Worm (Caenorhabditis elegans) whole organism, young adult: Measurements from ENCODE around the gene abf-6.

Source experiments
- B0336.3 ChIP-seq: fragments of 200-800 bp; sonication (Bioruptor generic); IDR thresholded peaks from 2 replicates; pipeline ENCODE4 v1.3.6; 2022; ENCODE audit warnings: missing genetic modification characterization, missing compliant biosample characterization
- C06A6.2 ChIP-seq: fragments of 200-800 bp; sonication (Bioruptor generic); conservative IDR thresholded peaks from 2 replicates; pipeline ENCODE4 v1.3.6; 2022; ENCODE audit warnings: missing genetic modification characterization, missing compliant biosample characterization
- F10E7.11 ChIP-seq: sonication (generic microtip); optimal IDR thresholded peaks from 2 replicates; lab custom pipeline; 2017; ENCODE audit warnings: mild to moderate bottlenecking, missing genetic modification characterization, moderate library complexity, missing compliant biosample characterization
- F22D6.2 ChIP-seq: sonication (generic microtip); optimal IDR thresholded peaks from 2 replicates; lab custom pipeline; 2016; ENCODE audit warnings: mild to moderate bottlenecking, missing genetic modification characterization, missing compliant biosample characterization
- F23B12.7 ChIP-seq: sonication (generic microtip); optimal IDR thresholded peaks from 2 replicates; lab custom pipeline; 2017; ENCODE audit warnings: missing genetic modification characterization, mild to moderate bottlenecking, missing compliant biosample characterization, antibody characterized with exemption, moderate library complexity; ENCODE audit not compliant: insufficient read depth
- F37B4.10 ChIP-seq: fragments of 200-800 bp; sonication (Bioruptor generic); IDR thresholded peaks from 2 replicates; pipeline ENCODE4 v1.3.6; 2022; ENCODE audit warnings: missing genetic modification characterization, missing compliant biosample characterization
- F55B11.4 ChIP-seq: sonication (generic microtip); optimal IDR thresholded peaks from 2 replicates; lab custom pipeline; 2016; ENCODE audit warnings: missing compliant biosample characterization, missing genetic modification characterization, borderline replicate concordance; ENCODE audit not compliant: insufficient read depth
- F57C9.4 ChIP-seq: sonication (generic microtip); optimal IDR thresholded peaks from 2 replicates; lab custom pipeline; 2017; ENCODE audit warnings: mild to moderate bottlenecking, missing genetic modification characterization, missing compliant biosample characterization
- K11D2.4 ChIP-seq: fragments of 200-800 bp; sonication (Bioruptor generic); IDR thresholded peaks from 2 replicates; pipeline ENCODE4 v1.3.6; 2022; ENCODE audit warnings: missing genetic modification reagents, missing genetic modification characterization, missing compliant biosample characterization
- akir-1 ChIP-seq: fragments of 200-800 bp; sonication (Bioruptor generic); optimal IDR thresholded peaks from 2 replicates; lab custom pipeline; 2018; ENCODE audit warnings: mild to moderate bottlenecking, missing genetic modification characterization, moderate library complexity, missing compliant biosample characterization
- aptf-3 ChIP-seq: fragments of 200-800 bp; sonication (Bioruptor generic); IDR thresholded peaks from 2 replicates; pipeline ENCODE4 v1.3.6; 2022; ENCODE audit warnings: missing genetic modification characterization, missing compliant biosample characterization
- athp-1 ChIP-seq: sonication (generic microtip); optimal IDR thresholded peaks from 2 replicates; lab custom pipeline; 2017; ENCODE audit warnings: mild to moderate bottlenecking, missing genetic modification characterization, missing compliant biosample characterization
- cebp-1 ChIP-seq, 2 experiments: fragments of 200-800 bp in 1 of 2; sonication (Bioruptor generic) in 1 of 2; sonication (generic microtip) in 1 of 2; IDR thresholded peaks in 1 of 2; optimal IDR thresholded peaks in 1 of 2; 2 replicates each; pipeline versions ENCODE4 v1.3.6 to Lab custom; 2017 to 2022; ENCODE audit warnings: missing compliant biosample characterization in 2 of 2, missing genetic modification characterization in 2 of 2, mild to moderate bottlenecking in 1 of 2, missing genetic modification reagents in 1 of 2, moderate library complexity in 1 of 2
- ceh-58 ChIP-seq: fragments of 200-800 bp; sonication (Bioruptor generic); IDR thresholded peaks from 2 replicates; pipeline ENCODE4 v1.3.6; 2022; ENCODE audit warnings: missing genetic modification characterization, missing compliant biosample characterization
- chd-7 ChIP-seq: sonication (generic microtip); optimal IDR thresholded peaks from 2 replicates; lab custom pipeline; 2016; ENCODE audit warnings: mild to moderate bottlenecking, missing genetic modification characterization, moderate library complexity, missing compliant biosample characterization
- die-1 ChIP-seq: sonication (generic microtip); optimal IDR thresholded peaks from 2 replicates; lab custom pipeline; 2016; ENCODE audit warnings: missing genotype, mild to moderate bottlenecking, missing genetic modification characterization, missing compliant biosample characterization
- dpff-1 ChIP-seq: sonication (generic microtip); optimal IDR thresholded peaks from 2 replicates; lab custom pipeline; 2017; ENCODE audit warnings: mild to moderate bottlenecking, missing genetic modification characterization, missing compliant biosample characterization
- egl-44 ChIP-seq: fragments of 200-800 bp; sonication (Bioruptor generic); IDR thresholded peaks from 2 replicates; pipeline ENCODE4 v1.3.6; 2022; ENCODE audit warnings: missing genetic modification reagents, missing genetic modification characterization, missing compliant biosample characterization
- ets-4 ChIP-seq: fragments of 200-800 bp; sonication (Bioruptor generic); optimal IDR thresholded peaks from 2 replicates; lab custom pipeline; 2018; ENCODE audit warnings: mild to moderate bottlenecking, missing genetic modification characterization, missing compliant biosample characterization
- him-1 ChIP-seq: sonication (generic microtip); optimal IDR thresholded peaks from 2 replicates; lab custom pipeline; 2016; ENCODE audit warnings: missing genotype, missing genetic modification reagents, missing genetic modification characterization, missing compliant biosample characterization
- hmg-1.2 ChIP-seq: fragments of 200-800 bp; sonication (Bioruptor generic); IDR thresholded peaks from 2 replicates; pipeline ENCODE4 v1.3.6; 2022; ENCODE audit warnings: missing genetic modification reagents, missing genetic modification characterization, missing compliant biosample characterization
- lin-40 ChIP-seq: sonication (generic microtip); optimal IDR thresholded peaks from 2 replicates; lab custom pipeline; 2016; ENCODE audit warnings: missing genetic modification characterization, mild to moderate bottlenecking, missing compliant biosample characterization, missing genotype, missing genetic modification reagents
- lir-1 ChIP-seq: fragments of 200-800 bp; sonication (Bioruptor generic); conservative IDR thresholded peaks from 2 replicates; pipeline ENCODE4 v1.3.6; 2022; ENCODE audit warnings: missing genetic modification reagents, missing genetic modification characterization, missing compliant biosample characterization
- madf-6 ChIP-seq: fragments of 200-800 bp; sonication (Bioruptor generic); IDR thresholded peaks from 2 replicates; pipeline ENCODE4 v1.3.6; 2022; ENCODE audit warnings: missing genetic modification reagents, missing genetic modification characterization, missing compliant biosample characterization
- mes-4 ChIP-seq: sonication (generic microtip); optimal IDR thresholded peaks from 2 replicates; lab custom pipeline; 2016; ENCODE audit warnings: missing genotype, missing genetic modification characterization, missing compliant biosample characterization
- nfya-1 ChIP-seq: sonication (generic microtip); optimal IDR thresholded peaks from 2 replicates; lab custom pipeline; 2017; ENCODE audit warnings: antibody characterized with exemption, missing compliant biosample characterization, missing genetic modification characterization, borderline replicate concordance; ENCODE audit not compliant: insufficient read depth
- nhr-27 ChIP-seq: fragments of 200-800 bp; sonication (Bioruptor generic); optimal IDR thresholded peaks from 2 replicates; lab custom pipeline; 2018; ENCODE audit warnings: mild to moderate bottlenecking, missing genetic modification characterization, moderate library complexity, missing compliant biosample characterization
- nhr-80 ChIP-seq: sonication (generic microtip); optimal IDR thresholded peaks from 2 replicates; lab custom pipeline; 2016; ENCODE audit warnings: missing genetic modification characterization, missing compliant biosample characterization
- rec-8 ChIP-seq, 2 experiments: sonication (generic microtip); optimal IDR thresholded peaks; 2 replicates each; lab custom pipeline; 2016; ENCODE audit warnings: mild to moderate bottlenecking in 2 of 2, missing genetic modification characterization in 2 of 2, missing genetic modification reagents in 2 of 2, missing genotype in 2 of 2, missing biosample characterization in 1 of 2, missing compliant biosample characterization in 1 of 2, moderate library complexity in 1 of 2
- tbp1 ChIP-seq: fragments of 200-800 bp; sonication (Bioruptor generic); optimal IDR thresholded peaks from 2 replicates; lab custom pipeline; 2018; ENCODE audit warnings: mild to moderate bottlenecking, missing genetic modification characterization, missing compliant biosample characterization
- unc-130 ChIP-seq: sonication (generic microtip); optimal IDR thresholded peaks from 2 replicates; lab custom pipeline; 2016; ENCODE audit warnings: missing genetic modification reagents, missing genetic modification characterization, missing compliant biosample characterization
- unc-62 ChIP-seq: fragments of 150-350 bp; optimal IDR thresholded peaks from 2 replicates; lab custom pipeline; 2014; ENCODE audit warnings: missing biosample characterization, missing genetic modification reagents, missing genetic modification characterization
- ztf-6 ChIP-seq: fragments of 200-800 bp; sonication (Bioruptor generic); IDR thresholded peaks from 2 replicates; pipeline ENCODE4 v1.3.6; 2022; ENCODE audit warnings: missing genetic modification reagents, missing genetic modification characterization, missing compliant biosample characterization

The abf-6 gene

DNA sequence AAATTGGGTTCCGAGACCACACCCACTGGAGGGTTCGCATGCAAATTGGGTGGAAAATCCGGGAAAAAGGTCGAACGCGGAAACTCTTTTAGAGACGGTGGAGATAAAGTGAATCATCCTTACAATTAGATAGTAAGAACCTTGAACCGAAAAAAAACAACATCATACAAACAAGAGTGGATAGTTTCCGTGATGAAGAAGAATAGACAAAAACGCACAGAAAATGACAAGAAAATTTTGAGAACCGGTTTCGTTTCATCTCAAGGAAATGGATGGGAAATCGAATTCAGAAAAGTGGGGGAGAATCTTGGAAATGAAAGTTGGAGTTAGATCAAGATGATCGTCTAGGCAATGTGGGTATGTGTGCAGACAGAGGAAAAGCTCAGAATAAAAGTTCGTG lies 21.4 kb downstream of the abf-6 start:
- no peak for TF ChIP-seq nfya-1 (tag; lab: Kevin White, UChicago)
- TF ChIP-seq F22D6.2 (tag; lab: Kevin White, UChicago) = no peak
- TF ChIP-seq ceh-58 (GFP tag; lab: Robert Waterston, UW) = no peak
- no peak for TF ChIP-seq B0336.3 (GFP tag; lab: Robert Waterston, UW)
- TF ChIP-seq mes-4 (tag; lab: Kevin White, UChicago) = no peak
- TF ChIP-seq lin-40 (tag; lab: Kevin White, UChicago) = no peak
- TF ChIP-seq lir-1 (GFP tag; lab: Robert Waterston, UW) = no peak
- TF ChIP-seq dpff-1 (tag; lab: Kevin White, UChicago) = no peak
- TF ChIP-seq egl-44 (GFP tag; lab: Robert Waterston, UW) = no peak
- no peak for TF ChIP-seq athp-1 (tag; lab: Kevin White, UChicago)
- TF ChIP-seq nhr-80 (tag; lab: Kevin White, UChicago) = no peak
- no peak for TF ChIP-seq hmg-1.2 (GFP tag; lab: Robert Waterston, UW)
- TF ChIP-seq F23B12.7 (tag; lab: Kevin White, UChicago) = no peak

- TF ChIP-seq cebp-1 (GFP tag; IDR thresholded peaks at IDR 0.05; lab: Robert Waterston, UW) (peak; percentile 90), cebp-1 (tag; optimal IDR thresholded peaks at IDR 0.05; lab: Kevin White, UChicago) (peak; percentile 91), nhr-27 (tag; lab: Kevin White, UChicago) (no peak), rec-8 (tag; optimal IDR thresholded peaks at IDR 0.05; lab: Kevin White, UChicago) (no peak), nhr-80 (tag; lab: Kevin White, UChicago) (peak; percentile 21), unc-62 (GFP tag; lab: Kevin White, UChicago) (peak; percentile 7), F10E7.11 (tag; lab: Kevin White, UChicago) (no peak)
Measured at ce11 chrX:12818768-12819167, 24.9 kb downstream of the abf-6 start.

DNA sequence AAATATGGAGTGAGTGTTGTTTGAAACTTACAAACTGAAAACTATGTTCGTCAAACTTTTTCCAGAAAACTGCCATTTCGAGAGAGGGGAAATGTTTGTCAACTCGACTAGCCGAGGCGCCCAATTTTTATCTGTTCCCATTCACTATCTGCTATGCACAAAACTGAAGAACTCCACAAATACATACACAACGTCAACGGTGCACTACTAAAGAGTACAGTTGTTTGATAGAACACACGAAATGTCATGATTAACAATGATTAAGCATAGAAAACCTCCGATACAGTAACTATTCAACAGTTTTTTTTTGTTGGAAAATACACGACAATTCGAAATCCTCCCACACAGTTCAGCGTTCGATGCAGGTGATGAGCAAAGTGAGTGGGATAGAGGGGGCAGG lies 25.6 kb downstream of the abf-6 start:
- no peak for TF ChIP-seq die-1 (tag; lab: Kevin White, UChicago)
- no peak for TF ChIP-seq F55B11.4 (tag; lab: Kevin White, UChicago)
- TF ChIP-seq C06A6.2 (GFP tag; lab: Robert Waterston, UW) = no peak
- no peak for TF ChIP-seq ets-4 (GFP tag; lab: Kevin White, UChicago)
- TF ChIP-seq F37B4.10 (GFP tag; lab: Robert Waterston, UW) = no peak
- TF ChIP-seq aptf-3 = no peak
- TF ChIP-seq tbp1 (GFP tag; lab: Kevin White, UChicago) = no peak
- TF ChIP-seq madf-6 (GFP tag; lab: Robert Waterston, UW) = no peak
- no peak for TF ChIP-seq akir-1 (GFP tag; lab: Kevin White, UChicago)
- TF ChIP-seq F57C9.4 (tag; lab: Kevin White, UChicago) = no peak

DNA sequence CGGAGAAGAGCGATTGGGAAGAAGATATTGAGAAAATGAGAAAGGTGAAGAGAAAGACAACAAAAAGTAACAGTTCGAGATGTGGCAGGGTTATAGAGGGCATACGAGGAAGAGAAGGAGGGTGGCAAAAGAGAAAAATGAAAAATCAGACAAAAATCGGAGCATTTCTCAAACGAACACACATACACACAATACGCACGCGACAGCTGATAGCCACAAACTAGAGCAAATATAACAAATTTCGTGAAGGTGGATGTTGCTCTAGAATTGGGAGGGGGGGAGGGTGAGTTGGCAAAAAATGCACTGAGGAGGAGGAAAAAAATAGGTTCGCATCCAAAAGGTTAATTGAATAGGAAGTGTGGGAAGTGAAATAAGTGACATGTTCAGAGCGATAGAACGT lies 31.3 kb downstream of the abf-6 start:
- TF ChIP-seq ztf-6 (GFP tag; lab: Robert Waterston, UW) = no peak
- TF ChIP-seq chd-7 (tag; lab: Kevin White, UChicago) = no peak
- TF ChIP-seq unc-130 (GFP tag; lab: Kevin White, UChicago) = no peak
- no peak for TF ChIP-seq unc-62 (GFP tag; lab: Kevin White, UChicago)
- no peak for TF ChIP-seq rec-8 (tag; optimal IDR thresholded peaks at IDR 0.05; lab: Kevin White, UChicago)
- TF ChIP-seq akir-1 (GFP tag; lab: Kevin White, UChicago) = no peak
- TF ChIP-seq mes-4 (tag; lab: Kevin White, UChicago) = no peak
- TF ChIP-seq him-1 (tag; lab: Kevin White, UChicago) = no peak
- no peak for TF ChIP-seq K11D2.4 (GFP tag; lab: Robert Waterston, UW)
